Fruit fly (Drosophila melanogaster): ENCODE results near the gene RpS9.

RpS9 gene

DNA sequence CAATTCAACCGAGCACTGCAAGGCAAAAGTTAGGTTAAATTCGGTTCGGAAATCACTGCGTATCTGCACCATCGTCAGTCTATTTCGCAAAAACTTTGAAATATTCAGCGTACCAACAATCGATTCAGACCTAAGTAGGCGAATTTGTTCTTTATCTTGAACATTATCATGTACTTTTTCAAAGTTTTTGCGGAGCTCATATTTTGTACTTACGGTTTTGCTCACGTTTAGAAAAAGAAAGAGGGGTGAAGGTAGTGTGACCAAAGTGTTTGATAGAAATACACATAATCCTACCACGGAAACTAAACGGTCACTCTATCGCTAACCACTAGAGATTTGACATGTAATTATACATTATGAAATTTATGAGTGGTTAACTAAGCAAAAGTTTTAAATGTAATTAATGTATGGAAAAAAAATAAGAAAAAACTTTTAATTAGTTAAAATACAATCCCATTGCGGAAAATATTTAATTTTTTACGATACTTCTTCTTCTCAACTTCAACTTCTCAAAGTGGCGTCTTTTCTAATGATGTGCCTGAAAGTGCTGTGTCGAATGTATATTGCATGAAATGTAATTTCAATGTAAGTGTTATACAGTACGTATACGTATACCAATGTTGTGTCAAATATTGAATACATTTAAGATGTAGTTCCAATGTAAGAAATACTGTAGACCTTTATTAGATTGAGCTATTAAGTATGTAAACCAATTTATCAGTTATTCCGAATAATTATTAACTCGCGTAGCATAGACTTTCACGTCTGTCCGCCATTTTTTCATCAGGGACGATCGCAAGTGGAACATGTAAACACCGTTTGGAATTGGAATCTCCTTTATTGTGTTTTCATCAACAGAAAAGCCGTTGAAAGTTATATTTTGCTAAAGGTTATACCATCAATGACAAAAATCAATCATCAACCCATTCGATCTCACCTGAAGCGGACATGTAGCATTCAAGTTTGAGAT, at the start of gene RpS9:
Gene RpS9 (minus strand): TSS at position 245 of the 970 bp plus-strand sequence.
- TF ChIP-seq OdsH (GFP tag; optimal IDR thresholded peaks at IDR 0.05), result peak; percentile 8
- peak; percentile 21 for TF ChIP-seq Smox (GFP tag; optimal IDR thresholded peaks at IDR 0.05)
- TF ChIP-seq CG3032 (tag; optimal IDR thresholded peaks at IDR 0.05), result peak; percentile 1
- peak in 1 of 2 experiments; percentile 13 for TF ChIP-seq salr (GFP tag; optimal IDR thresholded peaks at IDR 0.05)
- no peak for TF ChIP-seq esn (GFP tag; optimal IDR thresholded peaks at IDR 0.05)
- peak; percentile 0 for TF ChIP-seq pdm3 (GFP tag; optimal IDR thresholded peaks at IDR 0.05)
- TF ChIP-seq CG6854 (GFP tag; optimal IDR thresholded peaks at IDR 0.05), result peak; percentile 83
- peak; percentile 56 to 61 for TF ChIP-seq ss (GFP tag; optimal IDR thresholded peaks at IDR 0.05)
- TF ChIP-seq CG16779 (tag; optimal IDR thresholded peaks at IDR 0.05), result peak; percentile 21
- peak; percentile 44; the same call in 1 of the 3 replicates for TF ChIP-seq eg (GFP tag; IDR thresholded peaks at IDR 0.05)
- TF ChIP-seq CG15336 (GFP tag; IDR thresholded peaks at IDR 0.05), result peak; percentile 36; the same call in 1 of the 2 replicates
- peak; percentile 26 for TF ChIP-seq Met (GFP tag; optimal IDR thresholded peaks at IDR 0.05)
- no peak for TF ChIP-seq CG8319 (GFP tag; optimal IDR thresholded peaks at IDR 0.05)
- TF ChIP-seq CG34406 (GFP tag; optimal IDR thresholded peaks at IDR 0.05), result no peak
- peak; percentile 19 for TF ChIP-seq topi (GFP tag; optimal IDR thresholded peaks at IDR 0.05)
- TF ChIP-seq Eip78C (GFP tag), result peak; percentile 75
- peak; percentile 49 for TF ChIP-seq CG3919 (GFP tag; optimal IDR thresholded peaks at IDR 0.05)
- peak; percentile 20 for TF ChIP-seq dsx (GFP tag; optimal IDR thresholded peaks at IDR 0.05; ENCODE audit: poor library complexity, severe bottlenecking)
- no peak for TF ChIP-seq fd59A (GFP tag; optimal IDR thresholded peaks at IDR 0.05)
- TF ChIP-seq Eip75B (GFP tag; optimal IDR thresholded peaks at IDR 0.05), result peak; percentile 5
- no peak for TF ChIP-seq Lpt (GFP tag; optimal IDR thresholded peaks at IDR 0.05)
- TF ChIP-seq CG1621 (tag; optimal IDR thresholded peaks at IDR 0.05), result peak; percentile 30
- TF ChIP-seq Sox102F (GFP tag; optimal IDR thresholded peaks at IDR 0.05), result peak; percentile 34
- TF ChIP-seq CG6808 (GFP tag; optimal IDR thresholded peaks at IDR 0.05), result peak; percentile 50
- TF ChIP-seq net (GFP tag; optimal IDR thresholded peaks at IDR 0.05), result peak; percentile 19

DNA sequence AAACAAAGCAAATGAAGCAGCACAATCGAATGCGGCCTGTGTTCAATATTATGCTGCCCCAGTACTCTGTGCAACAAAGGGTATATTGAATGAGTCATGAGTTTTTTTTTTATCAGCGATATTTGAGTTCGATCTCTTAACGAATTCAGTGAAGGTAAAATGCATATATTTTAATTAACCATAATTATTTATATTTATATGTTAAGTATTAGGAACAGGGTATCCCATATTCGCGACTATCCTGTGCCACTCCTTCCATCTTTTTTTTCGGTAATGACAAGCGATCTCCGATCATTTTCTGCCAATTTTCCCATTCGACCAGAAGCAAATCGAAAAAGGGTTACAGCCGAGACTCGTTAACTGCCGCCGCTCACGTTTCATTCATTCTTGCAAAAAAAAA, 47.7 kb upstream of the RpS9 start:
- TF ChIP-seq achi (GFP tag; optimal IDR thresholded peaks at IDR 0.05) (peak; percentile 8), vri (GFP tag; optimal IDR thresholded peaks at IDR 0.05) (no peak), Eip93F (GFP tag; optimal IDR thresholded peaks at IDR 0.05) (no peak), CG3919 (GFP tag; optimal IDR thresholded peaks at IDR 0.05) (no peak), CG16779 (tag; optimal IDR thresholded peaks at IDR 0.05) (no peak), salr (GFP tag; optimal IDR thresholded peaks at IDR 0.05) (no peak), ss (GFP tag; optimal IDR thresholded peaks at IDR 0.05) (no peak), CG11294 (GFP tag; IDR thresholded peaks at IDR 0.05) (no peak), CG6163 (GFP tag; IDR thresholded peaks at IDR 0.05) (no peak), Hr4 (GFP tag; optimal IDR thresholded peaks at IDR 0.05) (no peak), topi (GFP tag; optimal IDR thresholded peaks at IDR 0.05) (no peak), CG8119 (GFP tag; IDR thresholded peaks at IDR 0.05) (peak; percentile 59), CG6276 (GFP tag; optimal IDR thresholded peaks at IDR 0.05) (no peak), CG10669 (GFP tag; optimal IDR thresholded peaks at IDR 0.05) (no peak), Lpt (GFP tag; optimal IDR thresholded peaks at IDR 0.05) (no peak), CG6854 (GFP tag; optimal IDR thresholded peaks at IDR 0.05) (no peak), pdm3 (GFP tag; optimal IDR thresholded peaks at IDR 0.05) (no peak), CG9139 (GFP tag; optimal IDR thresholded peaks at IDR 0.05) (no peak), CG34406 (GFP tag; optimal IDR thresholded peaks at IDR 0.05) (no peak), CG8319 (GFP tag; optimal IDR thresholded peaks at IDR 0.05) (no peak), eg (GFP tag; IDR thresholded peaks at IDR 0.05) (no peak), fd59A (GFP tag; optimal IDR thresholded peaks at IDR 0.05) (no peak), fd85E (GFP tag; optimal IDR thresholded peaks at IDR 0.05) (no peak), Hr39 (GFP tag; optimal IDR thresholded peaks at IDR 0.05) (no peak), CG10631 (GFP tag; optimal IDR thresholded peaks at IDR 0.05) (no peak), CG32006 (GFP tag; optimal IDR thresholded peaks at IDR 0.05) (peak; percentile 44), cyc (GFP tag; optimal IDR thresholded peaks at IDR 0.05) (no peak), CG1621 (tag; optimal IDR thresholded peaks at IDR 0.05) (no peak), Sox102F (GFP tag; optimal IDR thresholded peaks at IDR 0.05) (no peak), spab (GFP tag; optimal IDR thresholded peaks at IDR 0.05) (no peak), CG6792 (GFP tag; optimal IDR thresholded peaks at IDR 0.05) (no peak), Eip78C (GFP tag) (peak; percentile 72), Sox14 (GFP tag; optimal IDR thresholded peaks at IDR 0.05) (no peak), Smox (GFP tag; optimal IDR thresholded peaks at IDR 0.05) (no peak), lz (GFP tag; optimal IDR thresholded peaks at IDR 0.05) (no peak), Sox15 (GFP tag; optimal IDR thresholded peaks at IDR 0.05) (no peak), net (GFP tag; optimal IDR thresholded peaks at IDR 0.05) (no peak)
